Worm (Caenorhabditis elegans) whole organism, L1 larva: ENCODE results near the gene F42A9.8.

Experiments used
- aha-1 ChIP-seq: fragments of 150-350 bp; optimal IDR thresholded peaks from 2 replicates; lab custom pipeline; 2014; ENCODE audit warnings: missing biosample characterization, missing genetic modification characterization
- fkh-10 ChIP-seq: sonication (generic microtip); optimal IDR thresholded peaks from 2 replicates; lab custom pipeline; 2017; ENCODE audit warnings: missing biosample characterization, missing genetic modification reagents, missing genetic modification characterization
- fos-1 ChIP-seq: fragments of 150-350 bp; optimal IDR thresholded peaks from 2 replicates; lab custom pipeline; 2014; ENCODE audit warnings: missing biosample characterization, missing genetic modification characterization
- mdl-1 ChIP-seq, 2 experiments: fragments of 150-350 bp; optimal IDR thresholded peaks; 2 replicates each; lab custom pipeline; 2014 to 2017; ENCODE audit warnings: missing biosample characterization in 2 of 2, missing genetic modification characterization in 2 of 2, inconsistent platforms in 1 of 2
- nhr-11 ChIP-seq: fragments of 150-350 bp; optimal IDR thresholded peaks from 2 replicates; lab custom pipeline; 2014; ENCODE audit warnings: missing biosample characterization, missing genetic modification characterization
- nhr-12 ChIP-seq: sonication (generic microtip); optimal IDR thresholded peaks from 2 replicates; lab custom pipeline; 2017; ENCODE audit warnings: missing biosample characterization, missing genetic modification characterization
- nhr-47 ChIP-seq: sonication (generic microtip); optimal IDR thresholded peaks from 2 replicates; lab custom pipeline; 2016; ENCODE audit warnings: mild to moderate bottlenecking, missing genetic modification characterization, moderate library complexity, missing compliant biosample characterization
- nhr-85 ChIP-seq: sonication (generic microtip); peaks from one replicate; lab custom pipeline; 2016; ENCODE audit warnings: missing genetic modification characterization, inconsistent platforms, missing compliant biosample characterization
- swsn-7 ChIP-seq: sonication (generic microtip); optimal IDR thresholded peaks from 2 replicates; lab custom pipeline; 2016; ENCODE audit warnings: missing genetic modification characterization, missing compliant biosample characterization
- tbx-2 ChIP-seq: sonication (generic microtip); optimal IDR thresholded peaks from 2 replicates; lab custom pipeline; 2016; ENCODE audit warnings: missing genetic modification characterization, missing compliant biosample characterization
- ztf-4 ChIP-seq: fragments of 150-350 bp; optimal IDR thresholded peaks from 2 replicates; lab custom pipeline; 2014; ENCODE audit warnings: missing biosample characterization, missing genetic modification characterization

ce11 chrIV:8648502-8648901 is 29.9 kb upstream of the F42A9.8 start, which contains the start of gene cyp-33E1:
- TF ChIP-seq swsn-7, result no peak
- no peak for TF ChIP-seq ztf-4
- no peak for TF ChIP-seq nhr-11 (tag; lab: Kevin White, UChicago)
- TF ChIP-seq aha-1 (tag; lab: Kevin White, UChicago), result no peak
- no peak for TF ChIP-seq nhr-12 (tag; lab: Kevin White, UChicago)
- TF ChIP-seq fkh-10 (GFP tag; lab: Kevin White, UChicago), result no peak
- TF ChIP-seq nhr-85, result no peak
- no peak for TF ChIP-seq fos-1 (tag; lab: Kevin White, UChicago)
- TF ChIP-seq mdl-1 (tag; optimal IDR thresholded peaks at IDR 0.05; lab: Kevin White, UChicago), result no peak
- TF ChIP-seq tbx-2 (tag; lab: Kevin White, UChicago), result no peak
- TF ChIP-seq nhr-47 (tag; lab: Kevin White, UChicago), result no peak
